Worm (Caenorhabditis elegans): ENCODE results near the gene nphp-4.

ce11 chrV:11794172-11794571, 49.4 kb downstream of the nphp-4 start:
- TF ChIP-seq sdc-2 (tag; optimal IDR thresholded peaks at IDR 0.05) (no peak), pag-3 (tag; optimal IDR thresholded peaks at IDR 0.05; ENCODE audit: borderline replicate concordance) (no peak), pha-4 (tag; optimal IDR thresholded peaks at IDR 0.05) (no peak), hlh-8 (tag; optimal IDR thresholded peaks at IDR 0.05) (no peak)
